Fruit fly (Drosophila melanogaster): ENCODE measurements around the gene kairos.

DNA sequence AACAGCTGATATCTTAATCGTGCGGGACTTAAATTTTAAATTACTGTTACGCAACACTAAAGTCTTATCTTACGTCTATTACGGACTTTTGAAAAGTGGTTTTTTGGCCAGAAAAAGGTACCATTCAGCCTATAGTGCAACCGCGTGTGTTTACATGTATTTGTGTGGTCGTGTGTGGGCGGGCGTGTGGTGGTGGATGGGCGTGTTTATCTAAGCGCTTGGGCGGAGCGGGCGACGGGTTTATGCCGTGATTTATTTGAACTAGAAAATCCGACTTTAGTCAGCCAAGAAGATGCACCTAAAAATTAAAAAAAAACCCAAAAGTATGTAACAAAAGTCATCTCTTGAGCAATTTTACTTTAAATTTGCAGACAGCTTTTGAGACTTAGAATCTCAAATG, 7.4 kb upstream of the kairos start:
- TF ChIP-seq D1 (tag; optimal IDR thresholded peaks at IDR 0.05) (no peak), fd96Ca (GFP tag; IDR thresholded peaks at IDR 0.05) (no peak), CG34367 (tag; optimal IDR thresholded peaks at IDR 0.05) (no peak), gl (tag; optimal IDR thresholded peaks at IDR 0.05) (no peak), EcR (GFP tag; optimal IDR thresholded peaks at IDR 0.05) (no peak), Snoo (tag; optimal IDR thresholded peaks at IDR 0.05) (no peak), Ets98B (GFP tag; IDR thresholded peaks at IDR 0.05) (no peak), rn (GFP tag; IDR thresholded peaks at IDR 0.05) (no peak), CG12605 (GFP tag; IDR thresholded peaks at IDR 0.05) (no peak), CG8159 (tag; optimal IDR thresholded peaks at IDR 0.05) (no peak), CG17806 (tag; optimal IDR thresholded peaks at IDR 0.05) (no peak), CG4496 (GFP tag; IDR thresholded peaks at IDR 0.05) (no peak)

All from whole organism, pupa.